Worm (Caenorhabditis elegans): ENCODE data around the gene C27H5.2.
A peak's percentile ranks its signal among the peaks of the same experiment; 100 is the strongest.

Gene C27H5.2

DNA sequence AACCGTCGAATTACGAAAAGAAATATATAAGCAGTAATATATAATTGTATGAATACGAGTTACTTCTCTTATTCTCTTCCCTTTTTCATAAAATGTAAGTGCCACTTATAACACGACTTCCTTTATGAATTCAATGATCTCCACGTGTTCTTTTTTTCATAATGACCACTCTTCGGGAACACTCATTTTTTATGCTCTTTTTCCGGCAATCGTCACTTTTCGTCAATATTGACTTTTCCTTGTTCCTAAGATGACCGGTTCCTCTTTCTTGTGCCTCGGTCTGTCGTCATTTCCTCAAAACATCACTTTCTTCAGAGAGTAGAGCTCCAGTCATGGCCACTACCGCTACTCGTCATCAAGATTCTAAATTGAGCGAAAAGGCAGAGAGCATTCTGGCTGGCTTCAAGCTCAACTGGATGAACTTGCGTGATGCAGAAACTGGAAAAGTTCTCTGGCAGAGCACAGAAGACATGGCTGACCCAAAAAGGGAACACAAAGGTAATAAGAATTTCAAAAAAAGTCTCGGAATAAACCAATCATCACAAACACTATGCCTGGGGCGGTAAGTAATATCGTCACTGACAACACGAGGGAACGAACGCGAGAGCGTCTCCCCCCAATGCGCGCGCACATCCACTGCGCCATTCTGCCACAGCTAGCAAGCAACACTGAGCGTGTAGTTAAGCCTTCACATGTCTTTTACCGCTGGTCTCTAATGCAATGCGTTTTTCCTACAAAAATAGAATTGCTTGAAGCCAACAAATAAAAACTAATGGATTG is 28.3 kb downstream of the C27H5.2 start, which contains the start of gene pdl-1:
Gene pdl-1 (plus strand): TSS at position 309 of the 780 bp plus-strand sequence.
- TF ChIP-seq unc-62 (GFP tag; optimal IDR thresholded peaks at IDR 0.05) (no peak), lin-39 (tag; optimal IDR thresholded peaks at IDR 0.05) (peak; percentile 68), aly-2 (tag; optimal IDR thresholded peaks at IDR 0.05) (no peak), egl-5 (tag; optimal IDR thresholded peaks at IDR 0.05) (peak; percentile 25), unc-39 (tag; optimal IDR thresholded peaks at IDR 0.05) (no peak), eor-1 (tag; optimal IDR thresholded peaks at IDR 0.05) (no peak), nhr-23 (tag; optimal IDR thresholded peaks at IDR 0.05) (no peak), nhr-12 (tag; optimal IDR thresholded peaks at IDR 0.05) (no peak), nhr-25 (tag; optimal IDR thresholded peaks at IDR 0.05) (no peak), nhr-11 (tag; optimal IDR thresholded peaks at IDR 0.05) (no peak), elt-2 (tag; optimal IDR thresholded peaks at IDR 0.05) (peak; percentile 36), nhr-77 (tag; optimal IDR thresholded peaks at IDR 0.05) (peak; percentile 27), egl-27 (tag; optimal IDR thresholded peaks at IDR 0.05) (no peak), ztf-4 (tag; optimal IDR thresholded peaks at IDR 0.05) (peak; percentile 72), nhr-76 (tag; optimal IDR thresholded peaks at IDR 0.05) (no peak), mdl-1 (tag; optimal IDR thresholded peaks at IDR 0.05) (no peak), lin-15B (tag; optimal IDR thresholded peaks at IDR 0.05) (peak; percentile 14), pha-4 (tag; optimal IDR thresholded peaks at IDR 0.05) (peak; percentile 87), ceh-28 (tag; optimal IDR thresholded peaks at IDR 0.05) (no peak), nhr-43 (tag; optimal IDR thresholded peaks at IDR 0.05; ENCODE audit: poor library complexity, severe bottlenecking) (peak; percentile 75), skn-1 (tag; optimal IDR thresholded peaks at IDR 0.05) (peak; percentile 6), ceh-9 (tag; optimal IDR thresholded peaks at IDR 0.05) (no peak), elt-3 (tag; optimal IDR thresholded peaks at IDR 0.05) (no peak), lsy-12 (tag; optimal IDR thresholded peaks at IDR 0.05) (no peak), tbx-2 (tag; optimal IDR thresholded peaks at IDR 0.05) (peak; percentile 62), ceh-16 (tag; optimal IDR thresholded peaks at IDR 0.05) (no peak), daf-12 (tag; optimal IDR thresholded peaks at IDR 0.05) (no peak), ama-1 (optimal IDR thresholded peaks at IDR 0.05) (peak; percentile 69), ZK546.5 (tag; optimal IDR thresholded peaks at IDR 0.05) (no peak), mml-1 (tag; optimal IDR thresholded peaks at IDR 0.05) (no peak), nhr-237 (tag; optimal IDR thresholded peaks at IDR 0.05) (no peak), nhr-67 (tag; optimal IDR thresholded peaks at IDR 0.05) (no peak), snpc-4 (tag; optimal IDR thresholded peaks at IDR 0.05) (peak; percentile 60), nhr-28 (tag; optimal IDR thresholded peaks at IDR 0.05) (no peak), hmg-11 (tag; optimal IDR thresholded peaks at IDR 0.05) (no peak), zag-1 (tag; optimal IDR thresholded peaks at IDR 0.05) (no peak), fkh-10 (GFP tag; optimal IDR thresholded peaks at IDR 0.05) (no peak), sea-2 (GFP tag; optimal IDR thresholded peaks at IDR 0.05) (no peak), pqm-1 (tag; optimal IDR thresholded peaks at IDR 0.05) (peak; percentile 11), R02D3.7 (tag; optimal IDR thresholded peaks at IDR 0.05) (peak; percentile 16), nfya-1 (tag; optimal IDR thresholded peaks at IDR 0.05; ENCODE audit: insufficient read depth) (peak; percentile 68), jun-1 (tag; optimal IDR thresholded peaks at IDR 0.05) (peak; percentile 15), ztf-11 (tag; optimal IDR thresholded peaks at IDR 0.05) (no peak), elt-1 (tag; optimal IDR thresholded peaks at IDR 0.05) (no peak), fkh-2 (tag; optimal IDR thresholded peaks at IDR 0.05) (no peak), fos-1 (tag; optimal IDR thresholded peaks at IDR 0.05) (no peak), ceh-82 (tag; optimal IDR thresholded peaks at IDR 0.05) (peak; percentile 59)
